Worm (Caenorhabditis elegans) whole organism, L4 larva: ENCODE measurements around the gene tmem-17.

Source experiments
- F10B5.3 ChIP-seq: sonication (generic microtip); optimal IDR thresholded peaks from 2 replicates; lab custom pipeline; 2016; ENCODE audit warnings: mild to moderate bottlenecking, missing genetic modification characterization, missing compliant biosample characterization
- T26A8.4 ChIP-seq: fragments of 200-800 bp; sonication (Bioruptor generic); IDR thresholded peaks from 2 replicates; pipeline ENCODE4 v1.3.6; 2022; ENCODE audit warnings: missing genetic modification characterization, missing compliant biosample characterization
- Y105C5A.15 ChIP-seq: fragments of 200-800 bp; sonication (Bioruptor generic); IDR thresholded peaks from 2 replicates; pipeline ENCODE4 v1.3.6; 2022; ENCODE audit warnings: missing genetic modification characterization, missing compliant biosample characterization
- Y48G9A.11 ChIP-seq: fragments of 200-800 bp; sonication (Bioruptor generic); IDR thresholded peaks from 2 replicates; pipeline ENCODE4 v1.3.6; 2022; ENCODE audit warnings: missing genetic modification reagents, missing genetic modification characterization, missing compliant biosample characterization
- ZK546.5 ChIP-seq, 2 experiments: sonication (generic microtip); optimal IDR thresholded peaks; 2 replicates each; lab custom pipeline; 2017; ENCODE audit warnings: missing biosample characterization in 2 of 2, missing genetic modification characterization in 2 of 2
- arid-1 ChIP-seq: fragments of 200-800 bp; sonication (Bioruptor generic); conservative IDR thresholded peaks from 2 replicates; pipeline ENCODE4 v1.3.6; 2022; ENCODE audit warnings: missing genetic modification reagents, missing genetic modification characterization, missing compliant biosample characterization
- ceh-20 ChIP-seq: fragments of 200-800 bp; sonication (Bioruptor generic); IDR thresholded peaks from 2 replicates; pipeline ENCODE4 v1.3.6; 2022; ENCODE audit warnings: missing genetic modification reagents, missing genetic modification characterization, missing compliant biosample characterization
- ceh-28 ChIP-seq: fragments of 150-350 bp; optimal IDR thresholded peaks from 2 replicates; lab custom pipeline; 2014; ENCODE audit warnings: missing biosample characterization, missing genetic modification reagents, missing genetic modification characterization
- ceh-62 ChIP-seq: sonication (generic microtip); optimal IDR thresholded peaks from 2 replicates; lab custom pipeline; 2017; ENCODE audit warnings: missing biosample characterization, missing genetic modification characterization
- cey-2 ChIP-seq: sonication (generic microtip); optimal IDR thresholded peaks from 3 replicates; lab custom pipeline; 2017; ENCODE audit warnings: missing genetic modification characterization, mild to moderate bottlenecking, missing compliant biosample characterization, antibody characterized with exemption, borderline replicate concordance; ENCODE audit not compliant: insufficient read depth
- daf-12 ChIP-seq: fragments of 150-350 bp; optimal IDR thresholded peaks from 2 replicates; lab custom pipeline; 2014; ENCODE audit warnings: missing biosample characterization, missing genetic modification reagents, missing genetic modification characterization
- daf-19 ChIP-seq: fragments of 200-800 bp; sonication (Bioruptor generic); conservative IDR thresholded peaks from 2 replicates; pipeline ENCODE4 v1.3.6; 2022; ENCODE audit warnings: missing genetic modification characterization, missing compliant biosample characterization
- daf-8 ChIP-seq: fragments of 200-800 bp; sonication (Bioruptor generic); IDR thresholded peaks from 2 replicates; pipeline ENCODE4 v1.3.6; 2022; ENCODE audit warnings: missing genetic modification characterization, missing compliant biosample characterization
- dmd-9 ChIP-seq: fragments of 200-800 bp; sonication (Bioruptor generic); IDR thresholded peaks from 2 replicates; pipeline ENCODE4 v1.3.6; 2022; ENCODE audit warnings: missing genetic modification reagents, missing genetic modification characterization, missing compliant biosample characterization
- duxl-1 ChIP-seq: sonication (generic microtip); optimal IDR thresholded peaks from 2 replicates; lab custom pipeline; 2016; ENCODE audit warnings: mild to moderate bottlenecking, missing genetic modification characterization, moderate library complexity, missing compliant biosample characterization; ENCODE audit not compliant: poor library complexity
- dve-1 ChIP-seq: sonication (generic microtip); optimal IDR thresholded peaks from 2 replicates; lab custom pipeline; 2017; ENCODE audit warnings: antibody characterized with exemption, mild to moderate bottlenecking, missing genetic modification characterization, missing compliant biosample characterization; ENCODE audit not compliant: insufficient read depth
- egl-27 ChIP-seq: sonication (generic microtip); optimal IDR thresholded peaks from 3 replicates; lab custom pipeline; 2017; ENCODE audit warnings: missing biosample characterization, missing genetic modification reagents, missing genetic modification characterization
- gei-8 ChIP-seq: fragments of 200-800 bp; sonication (Bioruptor generic); optimal IDR thresholded peaks from 2 replicates; lab custom pipeline; 2018; ENCODE audit warnings: mild to moderate bottlenecking, missing genetic modification characterization, missing compliant biosample characterization
- hlh-30 ChIP-seq: sonication (generic microtip); optimal IDR thresholded peaks from 2 replicates; lab custom pipeline; 2017; ENCODE audit warnings: antibody characterized with exemption, mild to moderate bottlenecking, missing genetic modification characterization, missing compliant biosample characterization; ENCODE audit not compliant: insufficient read depth
- hmg-1.1 ChIP-seq: fragments of 200-800 bp; sonication (Bioruptor generic); IDR thresholded peaks from 2 replicates; pipeline ENCODE4 v1.3.6; 2022; ENCODE audit warnings: missing genetic modification reagents, missing genetic modification characterization, missing compliant biosample characterization
- lin-13 ChIP-seq: fragments of 150-350 bp; optimal IDR thresholded peaks from 2 replicates; lab custom pipeline; 2014; ENCODE audit warnings: missing biosample characterization, missing genetic modification reagents, missing genetic modification characterization
- madf-9 ChIP-seq: fragments of 200-800 bp; sonication (Bioruptor generic); conservative IDR thresholded peaks from 2 replicates; pipeline ENCODE4 v1.3.6; 2022; ENCODE audit warnings: missing genetic modification reagents, missing genetic modification characterization, missing compliant biosample characterization
- mdl-1 ChIP-seq, 2 experiments: fragments of 150-350 bp in 1 of 2; sonication (generic microtip) in 1 of 2; optimal IDR thresholded peaks; 2 replicates each; lab custom pipeline; 2014 to 2017; ENCODE audit warnings: missing biosample characterization in 2 of 2, missing genetic modification characterization in 2 of 2
- mxl-2 ChIP-seq: fragments of 200-800 bp; sonication (Bioruptor generic); conservative IDR thresholded peaks from 2 replicates; pipeline ENCODE4 v1.3.6; 2022; ENCODE audit warnings: missing genetic modification reagents, missing genetic modification characterization, missing compliant biosample characterization
- mxl-3 ChIP-seq: fragments of 200-800 bp; sonication (Bioruptor generic); optimal IDR thresholded peaks from 2 replicates; lab custom pipeline; 2018; ENCODE audit warnings: mild to moderate bottlenecking, missing genetic modification characterization, missing compliant biosample characterization
- nhr-10 ChIP-seq: fragments of 150-350 bp; optimal IDR thresholded peaks from 2 replicates; lab custom pipeline; 2014; ENCODE audit warnings: missing biosample characterization, missing genetic modification characterization
- nhr-237 ChIP-seq: sonication (generic microtip); optimal IDR thresholded peaks from 2 replicates; lab custom pipeline; 2017; ENCODE audit warnings: missing biosample characterization, missing genetic modification characterization
- nhr-28 ChIP-seq: fragments of 150-350 bp; optimal IDR thresholded peaks from 2 replicates; lab custom pipeline; 2014; ENCODE audit warnings: missing biosample characterization, missing genetic modification characterization
- nhr-48 ChIP-seq: sonication (generic microtip); optimal IDR thresholded peaks from 2 replicates; lab custom pipeline; 2016; ENCODE audit warnings: mild to moderate bottlenecking, missing genetic modification characterization, missing compliant biosample characterization
- nhr-6 ChIP-seq: fragments of 150-350 bp; optimal IDR thresholded peaks from 2 replicates; lab custom pipeline; 2014; ENCODE audit warnings: missing biosample characterization, missing genetic modification characterization
- nhr-76 ChIP-seq: fragments of 150-350 bp; optimal IDR thresholded peaks from 2 replicates; lab custom pipeline; 2014; ENCODE audit warnings: missing biosample characterization, missing genetic modification characterization
- nhr-77 ChIP-seq: fragments of 150-350 bp; optimal IDR thresholded peaks from 2 replicates; lab custom pipeline; 2014; ENCODE audit warnings: missing biosample characterization, missing genetic modification characterization
- php-3 ChIP-seq: fragments of 200-800 bp; sonication (Bioruptor generic); IDR thresholded peaks from 2 replicates; pipeline ENCODE4 v1.3.6; 2022; ENCODE audit warnings: missing genetic modification reagents, missing genetic modification characterization, missing compliant biosample characterization
- pqm-1 ChIP-seq: sonication (generic microtip); optimal IDR thresholded peaks from 2 replicates; lab custom pipeline; 2017; ENCODE audit warnings: missing biosample characterization, missing genetic modification characterization
- rbr-2 ChIP-seq: sonication (generic microtip); optimal IDR thresholded peaks from 2 replicates; lab custom pipeline; 2016; ENCODE audit warnings: missing genotype, missing genetic modification characterization, missing compliant biosample characterization
- skn-1 ChIP-seq: fragments of 150-350 bp; optimal IDR thresholded peaks from 2 replicates; lab custom pipeline; 2014; ENCODE audit warnings: missing biosample characterization, missing genetic modification characterization
- snpc-1.2 ChIP-seq: fragments of 200-800 bp; sonication (Bioruptor generic); IDR thresholded peaks from 2 replicates; pipeline ENCODE4 v1.3.6; 2022; ENCODE audit warnings: missing genetic modification reagents, missing genetic modification characterization, missing compliant biosample characterization
- spr-3 ChIP-seq: fragments of 200-800 bp; sonication (Bioruptor generic); optimal IDR thresholded peaks from 2 replicates; lab custom pipeline; 2018; ENCODE audit warnings: mild to moderate bottlenecking, missing genetic modification characterization, missing compliant biosample characterization
- unc-62 ChIP-seq, 3 experiments: fragments of 150-350 bp in 1 of 3; sonication (generic microtip); optimal IDR thresholded peaks in 2 of 3; peaks in 1 of 3; 1 replicate in 1 of 3; 2 replicates in 2 of 3; lab custom pipeline; 2014 to 2017; ENCODE audit warnings: missing biosample characterization in 3 of 3, missing genetic modification characterization in 3 of 3, missing genetic modification reagents in 3 of 3, missing genotype in 1 of 3
- vab-7 ChIP-seq: fragments of 200-800 bp; sonication (Bioruptor generic); IDR thresholded peaks from 2 replicates; pipeline ENCODE4 v1.3.6; 2022; ENCODE audit warnings: missing genetic modification reagents, missing genetic modification characterization, missing compliant biosample characterization
- zfp-2 ChIP-seq: sonication (generic microtip); optimal IDR thresholded peaks from 2 replicates; lab custom pipeline; 2016; ENCODE audit warnings: mild to moderate bottlenecking, missing genetic modification characterization, missing compliant biosample characterization
- zfp-3 ChIP-seq: fragments of 200-800 bp; sonication (Bioruptor generic); conservative IDR thresholded peaks from 2 replicates; pipeline ENCODE4 v1.3.6; 2022; ENCODE audit warnings: missing genetic modification reagents, missing genetic modification characterization, missing compliant biosample characterization
- zip-11 ChIP-seq: fragments of 200-800 bp; sonication (Bioruptor generic); IDR thresholded peaks from 2 replicates; pipeline ENCODE4 v1.3.6; 2022; ENCODE audit warnings: missing genetic modification characterization, missing compliant biosample characterization
- ztf-7 ChIP-seq: fragments of 150-350 bp; optimal IDR thresholded peaks from 2 replicates; lab custom pipeline; 2014; ENCODE audit warnings: missing biosample characterization, missing genetic modification characterization

tmem-17 gene

DNA sequence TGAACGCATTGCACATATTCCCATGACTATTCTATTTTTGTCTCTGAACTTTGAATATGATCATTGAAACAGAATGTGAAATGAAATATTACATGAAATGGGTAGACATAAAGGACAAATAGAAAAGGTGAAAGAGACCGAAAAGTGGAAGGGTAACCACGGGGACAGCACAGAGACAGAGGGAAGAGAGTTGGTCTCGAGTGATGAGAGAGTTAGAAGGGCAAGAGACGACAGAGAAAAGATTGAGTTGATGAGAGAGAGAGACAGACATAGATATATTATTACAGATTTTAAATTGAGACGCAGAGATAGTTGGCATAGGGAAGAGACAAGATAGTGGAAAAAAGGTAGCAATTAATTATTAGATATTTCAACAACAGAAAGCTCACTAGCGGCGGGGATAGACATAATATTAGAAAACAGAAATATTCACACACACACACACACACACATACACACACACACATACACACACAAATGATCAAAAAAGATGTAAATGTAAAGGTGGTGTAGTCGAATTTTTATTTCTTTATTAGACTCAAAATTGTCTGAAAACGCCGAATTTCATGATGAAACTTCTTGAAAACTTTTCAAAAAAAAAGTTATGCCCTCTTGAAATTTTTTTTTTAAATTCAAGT is 46.7 kb downstream of the tmem-17 start (continued):
- no peak for TF ChIP-seq ceh-62 (tag; lab: Kevin White, UChicago)
- TF ChIP-seq T26A8.4 (GFP tag; lab: Robert Waterston, UW), result no peak
- TF ChIP-seq nhr-6, result peak; percentile 17
- peak; percentile 34 for TF ChIP-seq rbr-2 (tag; lab: Kevin White, UChicago)
- peak; percentile 74 for TF ChIP-seq mxl-3 (GFP tag; lab: Kevin White, UChicago)
- no peak for TF ChIP-seq snpc-1.2 (GFP tag; lab: Robert Waterston, UW)
- no peak for TF ChIP-seq php-3 (GFP tag; lab: Robert Waterston, UW)
- TF ChIP-seq hlh-30 (tag; lab: Kevin White, UChicago), result peak; percentile 94
- peak; percentile 46 to 71 for TF ChIP-seq mdl-1 (tag; optimal IDR thresholded peaks at IDR 0.05; lab: Kevin White, UChicago)
- TF ChIP-seq ztf-7 (tag; lab: Kevin White, UChicago), result peak; percentile 16
- no peak for TF ChIP-seq duxl-1 (tag; lab: Kevin White, UChicago)
- TF ChIP-seq dve-1 (tag; lab: Kevin White, UChicago), result peak; percentile 90
- 0 out of 2 replicates have a peak, but pooled peaks have one; percentile 13 for TF ChIP-seq zfp-3 (GFP tag; lab: Robert Waterston, UW)
- TF ChIP-seq nhr-76, result no peak
- no peak for TF ChIP-seq ZK546.5 (tag; optimal IDR thresholded peaks at IDR 0.05; lab: Kevin White, UChicago)
- TF ChIP-seq nhr-77 (tag; lab: Kevin White, UChicago), result peak; percentile 31
- no peak for TF ChIP-seq daf-12 (tag; lab: Kevin White, UChicago)
- no peak for TF ChIP-seq mxl-2 (GFP tag; lab: Robert Waterston, UW)
- no peak for TF ChIP-seq cey-2
- TF ChIP-seq daf-19 (GFP tag; lab: Robert Waterston, UW), result no peak
- no peak for TF ChIP-seq gei-8 (GFP tag; lab: Kevin White, UChicago)
- no peak for TF ChIP-seq spr-3
- TF ChIP-seq nhr-10 (tag; lab: Kevin White, UChicago), result peak; percentile 88
- TF ChIP-seq arid-1, result 0 out of 2 replicates have a peak, but pooled peaks have one; percentile 28
- TF ChIP-seq ceh-28 (tag; lab: Kevin White, UChicago), result no peak
- no peak for TF ChIP-seq unc-62 (GFP tag; optimal IDR thresholded peaks at IDR 0.05 in 1 of 2; lab: Kevin White, UChicago)
- no peak for TF ChIP-seq unc-62 (tag; optimal IDR thresholded peaks at IDR 0.05; lab: Kevin White, UChicago)
- TF ChIP-seq lin-13 (GFP tag; lab: Kevin White, UChicago), result peak; percentile 4
- TF ChIP-seq zip-11 (GFP tag; lab: Robert Waterston, UW), result no peak
- TF ChIP-seq Y105C5A.15, result no peak
- no peak for TF ChIP-seq vab-7 (GFP tag; lab: Robert Waterston, UW)
- peak; percentile 61 for TF ChIP-seq hmg-1.1 (GFP tag; lab: Robert Waterston, UW)
- TF ChIP-seq nhr-48 (tag; lab: Kevin White, UChicago), result peak; percentile 33
- no peak for TF ChIP-seq ceh-20 (GFP tag; lab: Robert Waterston, UW)
- TF ChIP-seq egl-27, result no peak
- TF ChIP-seq nhr-237 (tag; lab: Kevin White, UChicago), result no peak
- TF ChIP-seq nhr-28, result peak; percentile 87
- no peak for TF ChIP-seq daf-8 (GFP tag; lab: Robert Waterston, UW)
- no peak for TF ChIP-seq dmd-9 (GFP tag; lab: Robert Waterston, UW)
- TF ChIP-seq F10B5.3 (tag; lab: Kevin White, UChicago), result no peak
- TF ChIP-seq madf-9, result no peak
- no peak for TF ChIP-seq skn-1 (tag; lab: Kevin White, UChicago)
- no peak for TF ChIP-seq Y48G9A.11 (GFP tag; lab: Robert Waterston, UW)
- no peak for TF ChIP-seq zfp-2 (tag; lab: Kevin White, UChicago)
- peak; percentile 69 for TF ChIP-seq pqm-1 (tag; lab: Kevin White, UChicago)
